Worm (Caenorhabditis elegans) whole organism, young adult: ENCODE measurements around the gene decr-1.1.
A peak's percentile ranks its signal among the peaks of the same experiment; 100 is the strongest.

ENCODE experiments used
- B0035.1 ChIP-seq: sonication (generic microtip); optimal IDR thresholded peaks from 2 replicates; lab custom pipeline; 2016; ENCODE audit warnings: missing genetic modification characterization, mild to moderate bottlenecking, missing compliant biosample characterization, missing genotype, missing genetic modification reagents
- C17E4.6 ChIP-seq: fragments of 200-800 bp; sonication (Bioruptor generic); IDR thresholded peaks from 2 replicates; pipeline ENCODE4 v1.3.6; 2022; ENCODE audit warnings: missing genetic modification reagents, missing genetic modification characterization, missing compliant biosample characterization
- D2030.7 ChIP-seq: fragments of 200-800 bp; sonication (Bioruptor generic); IDR thresholded peaks from 2 replicates; pipeline ENCODE4 v1.3.6; 2022; ENCODE audit warnings: missing genetic modification reagents, missing genetic modification characterization, missing compliant biosample characterization
- F10E7.11 ChIP-seq: sonication (generic microtip); optimal IDR thresholded peaks from 2 replicates; lab custom pipeline; 2017; ENCODE audit warnings: mild to moderate bottlenecking, missing genetic modification characterization, moderate library complexity, missing compliant biosample characterization
- F33H1.4 ChIP-seq: fragments of 200-800 bp; sonication (Bioruptor generic); IDR thresholded peaks from 2 replicates; pipeline ENCODE4 v1.3.6; 2022; ENCODE audit warnings: missing genetic modification reagents, missing genetic modification characterization, missing compliant biosample characterization
- F49E8.2 ChIP-seq: sonication (generic microtip); optimal IDR thresholded peaks from 3 replicates; lab custom pipeline; 2017; ENCODE audit warnings: missing genetic modification characterization, mild to moderate bottlenecking, missing compliant biosample characterization, antibody characterized with exemption, moderate library complexity; ENCODE audit not compliant: insufficient read depth
- F52B5.7 ChIP-seq: sonication (generic microtip); optimal IDR thresholded peaks from 2 replicates; lab custom pipeline; 2016; ENCODE audit warnings: mild to moderate bottlenecking, missing genetic modification characterization, missing compliant biosample characterization
- F55B11.4 ChIP-seq: sonication (generic microtip); optimal IDR thresholded peaks from 2 replicates; lab custom pipeline; 2016; ENCODE audit warnings: missing compliant biosample characterization, missing genetic modification characterization, borderline replicate concordance; ENCODE audit not compliant: insufficient read depth
- T07F8.4 ChIP-seq: sonication (generic microtip); optimal IDR thresholded peaks from 2 replicates; lab custom pipeline; 2016; ENCODE audit warnings: mild to moderate bottlenecking, missing genetic modification characterization, moderate library complexity, missing compliant biosample characterization
- T26A5.8 ChIP-seq: sonication (generic microtip); optimal IDR thresholded peaks from 2 replicates; lab custom pipeline; 2016; ENCODE audit warnings: missing genetic modification characterization, missing compliant biosample characterization
- Y53G8AR.9 ChIP-seq: fragments of 200-800 bp; sonication (Bioruptor generic); conservative IDR thresholded peaks from 2 replicates; pipeline ENCODE4 v1.3.6; 2022; ENCODE audit warnings: missing genetic modification reagents, missing genetic modification characterization, missing compliant biosample characterization
- Y79H2A.3 ChIP-seq: fragments of 200-800 bp; sonication (Bioruptor generic); conservative IDR thresholded peaks from 2 replicates; pipeline ENCODE4 v1.3.6; 2022; ENCODE audit warnings: missing genetic modification reagents, missing genetic modification characterization, missing compliant biosample characterization
- akir-1 ChIP-seq: fragments of 200-800 bp; sonication (Bioruptor generic); optimal IDR thresholded peaks from 2 replicates; lab custom pipeline; 2018; ENCODE audit warnings: mild to moderate bottlenecking, missing genetic modification characterization, moderate library complexity, missing compliant biosample characterization
- aptf-3 ChIP-seq: fragments of 200-800 bp; sonication (Bioruptor generic); IDR thresholded peaks from 2 replicates; pipeline ENCODE4 v1.3.6; 2022; ENCODE audit warnings: missing genetic modification characterization, missing compliant biosample characterization
- attf-5 ChIP-seq: fragments of 200-800 bp; sonication (Bioruptor generic); optimal IDR thresholded peaks from 2 replicates; lab custom pipeline; 2018; ENCODE audit warnings: mild to moderate bottlenecking, missing genetic modification characterization, missing compliant biosample characterization
- ccch-3 ChIP-seq: fragments of 200-800 bp; sonication (Bioruptor generic); optimal IDR thresholded peaks from 2 replicates; lab custom pipeline; 2018; ENCODE audit warnings: mild to moderate bottlenecking, missing genetic modification characterization, missing compliant biosample characterization
- ceh-58 ChIP-seq: fragments of 200-800 bp; sonication (Bioruptor generic); IDR thresholded peaks from 2 replicates; pipeline ENCODE4 v1.3.6; 2022; ENCODE audit warnings: missing genetic modification characterization, missing compliant biosample characterization
- ceh-91 ChIP-seq: fragments of 200-800 bp; sonication (Bioruptor generic); IDR thresholded peaks from 2 replicates; pipeline ENCODE4 v1.3.6; 2022; ENCODE audit warnings: missing genetic modification reagents, missing genetic modification characterization, missing compliant biosample characterization
- chd-7 ChIP-seq: sonication (generic microtip); optimal IDR thresholded peaks from 2 replicates; lab custom pipeline; 2016; ENCODE audit warnings: mild to moderate bottlenecking, missing genetic modification characterization, moderate library complexity, missing compliant biosample characterization
- efl-1 ChIP-seq: fragments of 150-350 bp; optimal IDR thresholded peaks from 2 replicates; lab custom pipeline; 2014; ENCODE audit warnings: missing biosample characterization, missing genetic modification reagents, missing genetic modification characterization
- egl-18 ChIP-seq: fragments of 200-800 bp; sonication (Bioruptor generic); IDR thresholded peaks from 2 replicates; pipeline ENCODE4 v1.3.6; 2022; ENCODE audit warnings: missing genetic modification reagents, missing genetic modification characterization, missing compliant biosample characterization
- egl-44 ChIP-seq: fragments of 200-800 bp; sonication (Bioruptor generic); IDR thresholded peaks from 2 replicates; pipeline ENCODE4 v1.3.6; 2022; ENCODE audit warnings: missing genetic modification reagents, missing genetic modification characterization, missing compliant biosample characterization
- ekl-4 ChIP-seq: fragments of 200-800 bp; sonication (Bioruptor generic); IDR thresholded peaks from 2 replicates; pipeline ENCODE4 v1.3.6; 2022; ENCODE audit warnings: missing genetic modification reagents, missing genetic modification characterization, missing compliant biosample characterization
- ets-4 ChIP-seq: fragments of 200-800 bp; sonication (Bioruptor generic); optimal IDR thresholded peaks from 2 replicates; lab custom pipeline; 2018; ENCODE audit warnings: mild to moderate bottlenecking, missing genetic modification characterization, missing compliant biosample characterization
- hmg-1.2 ChIP-seq: fragments of 200-800 bp; sonication (Bioruptor generic); IDR thresholded peaks from 2 replicates; pipeline ENCODE4 v1.3.6; 2022; ENCODE audit warnings: missing genetic modification reagents, missing genetic modification characterization, missing compliant biosample characterization
- hmg-20 ChIP-seq: fragments of 200-800 bp; sonication (Bioruptor generic); IDR thresholded peaks from 2 replicates; pipeline ENCODE4 v1.3.6; 2022; ENCODE audit warnings: missing genetic modification reagents, missing genetic modification characterization, missing compliant biosample characterization
- hsf-1 ChIP-seq: fragments of 200-800 bp; sonication (Bioruptor generic); IDR thresholded peaks from 2 replicates; pipeline ENCODE4 v1.3.6; 2022; ENCODE audit warnings: missing genetic modification reagents, missing genetic modification characterization, missing compliant biosample characterization
- lin-54 ChIP-seq: fragments of 200-800 bp; sonication (Bioruptor generic); optimal IDR thresholded peaks from 2 replicates; lab custom pipeline; 2018; ENCODE audit warnings: mild to moderate bottlenecking, missing genetic modification characterization, missing compliant biosample characterization
- lsl-1 ChIP-seq: fragments of 200-800 bp; sonication (Bioruptor generic); optimal IDR thresholded peaks from 2 replicates; lab custom pipeline; 2018; ENCODE audit warnings: mild to moderate bottlenecking, missing genetic modification characterization, moderate library complexity, missing compliant biosample characterization
- madf-10 ChIP-seq: sonication (generic microtip); optimal IDR thresholded peaks from 2 replicates; lab custom pipeline; 2016; ENCODE audit warnings: mild to moderate bottlenecking, missing genetic modification characterization, missing compliant biosample characterization
- madf-3 ChIP-seq: fragments of 200-800 bp; sonication (Bioruptor generic); IDR thresholded peaks from 2 replicates; pipeline ENCODE4 v1.3.6; 2022; ENCODE audit warnings: missing genetic modification reagents, missing genetic modification characterization, missing compliant biosample characterization
- madf-6 ChIP-seq: fragments of 200-800 bp; sonication (Bioruptor generic); IDR thresholded peaks from 2 replicates; pipeline ENCODE4 v1.3.6; 2022; ENCODE audit warnings: missing genetic modification reagents, missing genetic modification characterization, missing compliant biosample characterization
- madf-8 ChIP-seq: fragments of 200-800 bp; sonication (Bioruptor generic); conservative IDR thresholded peaks from 2 replicates; pipeline ENCODE4 v1.3.6; 2022; ENCODE audit warnings: missing genetic modification reagents, missing genetic modification characterization, missing compliant biosample characterization
- nfya-1 ChIP-seq: sonication (generic microtip); optimal IDR thresholded peaks from 2 replicates; lab custom pipeline; 2017; ENCODE audit warnings: antibody characterized with exemption, missing compliant biosample characterization, missing genetic modification characterization, borderline replicate concordance; ENCODE audit not compliant: insufficient read depth
- nfyb-1 ChIP-seq: fragments of 200-800 bp; sonication (Bioruptor generic); IDR thresholded peaks from 2 replicates; pipeline ENCODE4 v1.3.6; 2022; ENCODE audit warnings: missing genetic modification reagents, missing genetic modification characterization, missing compliant biosample characterization
- pha-4 ChIP-seq: fragments of 150-350 bp; sonication (generic microtip); optimal IDR thresholded peaks from 2 replicates; lab custom pipeline; 2014; ENCODE audit warnings: missing biosample characterization, missing genetic modification reagents, missing genetic modification characterization
- rcor-1 ChIP-seq: fragments of 200-800 bp; sonication (Bioruptor generic); IDR thresholded peaks from 2 replicates; pipeline ENCODE4 v1.3.6; 2022; ENCODE audit warnings: missing genetic modification reagents, missing genetic modification characterization, missing compliant biosample characterization
- snpc-1.3 ChIP-seq: sonication (generic microtip); optimal IDR thresholded peaks from 2 replicates; lab custom pipeline; 2017; ENCODE audit warnings: missing genetic modification characterization, mild to moderate bottlenecking, missing compliant biosample characterization, antibody characterized with exemption, moderate library complexity, missing genotype, missing genetic modification reagents; ENCODE audit not compliant: insufficient read depth
- snpc-3.4 ChIP-seq: sonication (generic microtip); optimal IDR thresholded peaks from 2 replicates; lab custom pipeline; 2017; ENCODE audit warnings: missing genetic modification characterization, mild to moderate bottlenecking, missing compliant biosample characterization, antibody characterized with exemption, moderate library complexity, missing genotype, missing genetic modification reagents
- snpc-4 ChIP-seq, 5 experiments: fragments of 150-350 bp in 1 of 5; sonication (generic microtip) in 4 of 5; optimal IDR thresholded peaks; 2 replicates each; lab custom pipeline; 2014 to 2018; ENCODE audit warnings: missing genetic modification characterization in 5 of 5, missing biosample characterization in 3 of 5, antibody characterized with exemption in 2 of 5, mild to moderate bottlenecking in 2 of 5, missing compliant biosample characterization in 2 of 5, missing genotype in 2 of 5, moderate library complexity in 2 of 5, missing genetic modification reagents in 1 of 5
- tlf-1 ChIP-seq: fragments of 200-800 bp; sonication (Bioruptor generic); optimal IDR thresholded peaks from 2 replicates; lab custom pipeline; 2018; ENCODE audit warnings: mild to moderate bottlenecking, missing genetic modification characterization, missing compliant biosample characterization
- unc-62 ChIP-seq: fragments of 150-350 bp; optimal IDR thresholded peaks from 2 replicates; lab custom pipeline; 2014; ENCODE audit warnings: missing biosample characterization, missing genetic modification reagents, missing genetic modification characterization
- xnd-1 ChIP-seq: sonication (generic microtip); optimal IDR thresholded peaks from 2 replicates; lab custom pipeline; 2016; ENCODE audit warnings: missing genotype, missing genetic modification reagents, missing genetic modification characterization, missing compliant biosample characterization
- zim-3 ChIP-seq: sonication (generic microtip); optimal IDR thresholded peaks from 2 replicates; lab custom pipeline; 2017; ENCODE audit warnings: mild to moderate bottlenecking, missing genetic modification characterization, moderate library complexity, missing compliant biosample characterization
- ztf-22 ChIP-seq: fragments of 200-800 bp; sonication (Bioruptor generic); optimal IDR thresholded peaks from 2 replicates; lab custom pipeline; 2018; ENCODE audit warnings: mild to moderate bottlenecking, missing genetic modification characterization, moderate library complexity, missing compliant biosample characterization

decr-1.1 gene

ce11 chrV:13785767-13786166, 3.6 kb downstream of the decr-1.1 start (continued):
- TF ChIP-seq T26A5.8 (tag; lab: Kevin White, UChicago) (no peak), F55B11.4 (no peak), ceh-91 (GFP tag; lab: Robert Waterston, UW) (no peak)

ce11 chrV:13787225-13787898, 5.2 kb downstream of the decr-1.1 start, which contains the start of the genes F53C11.4 and F53C11.5:
Gene F53C11.4 (minus strand): TSS chrV:13787352.
Gene F53C11.5 (plus strand): TSS chrV:13787549.
- TF ChIP-seq lsl-1 (GFP tag; lab: Kevin White, UChicago) (peak; percentile 88), tlf-1 (GFP tag; lab: Kevin White, UChicago) (peak; percentile 28), snpc-1.3 (peak; percentile 9), Y79H2A.3 (no peak), snpc-3.4 (tag; lab: Kevin White, UChicago) (peak; percentile 27), madf-8 (peak; percentile 59), F52B5.7 (no peak), nfya-1 (tag; lab: Kevin White, UChicago) (no peak), madf-10 (no peak), efl-1 (GFP tag; lab: Kevin White, UChicago) (no peak), T07F8.4 (tag; lab: Kevin White, UChicago) (no peak), C17E4.6 (GFP tag; lab: Robert Waterston, UW) (no peak), F10E7.11 (tag; lab: Kevin White, UChicago) (no peak), akir-1 (GFP tag; lab: Kevin White, UChicago) (no peak), nfyb-1 (GFP tag; lab: Robert Waterston, UW) (no peak), madf-6 (GFP tag; lab: Robert Waterston, UW) (peak; percentile 79), F49E8.2 (tag; lab: Kevin White, UChicago) (no peak), attf-5 (GFP tag; lab: Kevin White, UChicago) (peak; percentile 13), aptf-3 (GFP tag; lab: Robert Waterston, UW) (no peak), hmg-1.2 (GFP tag; lab: Robert Waterston, UW) (peak; percentile 35; the same call in 1 of the 2 replicates), egl-18 (GFP tag; lab: Robert Waterston, UW) (no peak), madf-3 (GFP tag; lab: Robert Waterston, UW) (no peak), chd-7 (tag; lab: Kevin White, UChicago) (no peak), ccch-3 (GFP tag; lab: Kevin White, UChicago) (no peak), zim-3 (tag; lab: Kevin White, UChicago) (no peak), F33H1.4 (GFP tag; lab: Robert Waterston, UW) (peak; percentile 89), pha-4 (tag; lab: Kevin White, UChicago) (peak; percentile 75), ekl-4 (GFP tag; lab: Robert Waterston, UW) (no peak), lin-54 (GFP tag; lab: Kevin White, UChicago) (no peak), D2030.7 (GFP tag; lab: Robert Waterston, UW) (peak; percentile 25; the same call in 1 of the 2 replicates), xnd-1 (tag; lab: Kevin White, UChicago) (peak; percentile 54), hmg-20 (GFP tag; lab: Robert Waterston, UW) (no peak), egl-44 (no peak), Y53G8AR.9 (GFP tag; lab: Robert Waterston, UW) (no peak), ets-4 (GFP tag; lab: Kevin White, UChicago) (no peak), rcor-1 (GFP tag; lab: Robert Waterston, UW) (no peak), snpc-4 (GFP tag; optimal IDR thresholded peaks at IDR 0.05; lab: Kevin White, UChicago) (peak; percentile 20), snpc-4 (tag; optimal IDR thresholded peaks at IDR 0.05; lab: Kevin White, UChicago) (peak in 2 of 4 experiments; percentile 18 to 42), ztf-22 (GFP tag; lab: Kevin White, UChicago) (no peak), ceh-58 (GFP tag; lab: Robert Waterston, UW) (no peak), hsf-1 (GFP tag; lab: Robert Waterston, UW) (peak; percentile 76), unc-62 (GFP tag; lab: Kevin White, UChicago) (no peak), B0035.1 (no peak)
